Worm (Caenorhabditis elegans): ENCODE results near the gene F26D11.13.

DNA sequence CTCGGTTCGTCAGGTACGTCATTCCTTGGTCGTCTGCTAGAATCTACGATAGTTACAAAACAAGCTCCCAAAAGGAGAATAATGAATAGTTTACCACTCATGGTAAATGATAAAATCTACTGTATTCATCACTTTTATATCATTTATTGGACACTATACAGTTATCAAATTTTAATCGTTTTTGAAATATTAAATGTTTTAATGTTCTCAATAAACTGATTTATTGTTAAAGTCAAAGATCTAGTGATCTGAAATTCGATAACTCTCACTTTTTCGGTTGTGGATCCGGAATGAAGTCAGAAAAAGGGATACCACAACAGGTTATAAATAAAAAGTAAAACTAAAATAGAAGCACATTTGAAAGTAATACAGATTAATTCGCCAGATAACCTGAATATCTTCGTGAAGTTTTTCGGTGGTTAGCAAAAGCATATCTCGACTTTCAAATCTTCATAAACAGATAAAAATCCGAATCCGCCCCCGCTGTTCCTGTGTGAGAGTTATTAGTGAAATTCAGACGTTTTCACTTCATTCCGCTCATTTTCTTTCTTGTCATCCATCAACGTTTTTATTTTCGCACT, 4.4 kb upstream of the F26D11.13 start, which contains the start of the genes clec-217 and F26D11.2:
- TF ChIP-seq cebp-1 (GFP tag; IDR thresholded peaks at IDR 0.05) (no peak), cebp-1 (tag; optimal IDR thresholded peaks at IDR 0.05) (no peak), chd-7 (tag; optimal IDR thresholded peaks at IDR 0.05) (no peak), him-1 (tag; optimal IDR thresholded peaks at IDR 0.05) (no peak), egl-18 (GFP tag; IDR thresholded peaks at IDR 0.05) (no peak), unc-62 (GFP tag; optimal IDR thresholded peaks at IDR 0.05) (no peak), ets-4 (GFP tag; optimal IDR thresholded peaks at IDR 0.05) (no peak), ztf-26 (tag; optimal IDR thresholded peaks at IDR 0.05) (no peak), nhr-80 (tag; optimal IDR thresholded peaks at IDR 0.05) (no peak)

Measured in whole organism, young adult.